Worm (Caenorhabditis elegans): ENCODE results near the gene col-19.

- TF ChIP-seq ZK546.5 (tag; optimal IDR thresholded peaks at IDR 0.05): no peak
- TF ChIP-seq ceh-82 (tag; optimal IDR thresholded peaks at IDR 0.05): no peak
- no peak for TF ChIP-seq snpc-4 (tag; optimal IDR thresholded peaks at IDR 0.05)
- no peak for TF ChIP-seq blmp-1 (tag; optimal IDR thresholded peaks at IDR 0.05; ENCODE audit: insufficient read depth)
- TF ChIP-seq fos-1 (tag; optimal IDR thresholded peaks at IDR 0.05): peak; percentile 70
- TF ChIP-seq nhr-237 (tag; optimal IDR thresholded peaks at IDR 0.05): no peak
- no peak for TF ChIP-seq mab-5 (tag; optimal IDR thresholded peaks at IDR 0.05)
- no peak for TF ChIP-seq R02D3.7 (tag; optimal IDR thresholded peaks at IDR 0.05)
- TF ChIP-seq nhr-77 (tag; optimal IDR thresholded peaks at IDR 0.05): no peak
Observed at ce11 chrX:449820-450219, 28.3 kb downstream of the col-19 start, which contains the start of gene F52D1.2.

Measured in whole organism, L2 larva.